Fruit fly (Drosophila melanogaster) whole organism, pupa: ENCODE results near the gene Rpp30.

Experiments
- CG12605 ChIP-seq: fragments of 200-800 bp; sonication (Bioruptor generic); IDR thresholded peaks from 2 replicates; pipeline ENCODE4 v1.3.6; 2022; ENCODE audit warnings: missing biosample characterization, missing genetic modification characterization
- CG13204 ChIP-seq: fragments of 200-800 bp; sonication (Bioruptor generic); optimal IDR thresholded peaks from 2 replicates; lab custom pipeline; 2018; ENCODE audit warnings: missing biosample characterization, mild to moderate bottlenecking, missing genetic modification characterization, moderate library complexity
- CG14655 ChIP-seq: fragments of 200-800 bp; sonication (Bioruptor generic); optimal IDR thresholded peaks from 3 replicates; lab custom pipeline; 2017; ENCODE audit warnings: mild to moderate bottlenecking, missing biosample characterization, missing genetic modification reagents, missing genetic modification characterization
- CG34367 ChIP-seq: fragments of 200-800 bp; sonication (Bioruptor generic); optimal IDR thresholded peaks from 2 replicates; lab custom pipeline; 2018; ENCODE audit warnings: missing biosample characterization, mild to moderate bottlenecking, missing genetic modification characterization
- CG9948 ChIP-seq: fragments of 200-800 bp; sonication (Bioruptor generic); optimal IDR thresholded peaks from 2 replicates; lab custom pipeline; 2018; ENCODE audit warnings: missing biosample characterization, mild to moderate bottlenecking, missing genetic modification characterization, moderate library complexity
- EcR ChIP-seq: fragments of 200-800 bp; sonication (Bioruptor generic); optimal IDR thresholded peaks from 3 replicates; lab custom pipeline; 2019; ENCODE audit warnings: missing biosample characterization, missing genetic modification characterization, mild to moderate bottlenecking, moderate library complexity, missing genetic modification reagents
- Pif1A ChIP-seq: fragments of 200-800 bp; sonication (Bioruptor generic); optimal IDR thresholded peaks from 3 replicates; lab custom pipeline; 2016; ENCODE audit warnings: missing biosample characterization, missing genetic modification characterization
- Pif1B ChIP-seq: fragments of 200-800 bp; sonication (Bioruptor generic); optimal IDR thresholded peaks from 3 replicates; lab custom pipeline; 2016; ENCODE audit warnings: missing biosample characterization, missing genetic modification characterization
- Snoo ChIP-seq: fragments of 200-800 bp; sonication (Bioruptor generic); optimal IDR thresholded peaks from 3 replicates; lab custom pipeline; 2017; ENCODE audit warnings: missing biosample characterization, mild to moderate bottlenecking, missing genetic modification characterization, inconsistent platforms
- fd96Ca ChIP-seq: fragments of 200-800 bp; sonication (Bioruptor generic); IDR thresholded peaks from 3 replicates; pipeline ENCODE4 v1.3.6; 2022; ENCODE audit warnings: missing biosample characterization, missing genetic modification characterization
- gl ChIP-seq: fragments of 200-800 bp; sonication (Bioruptor generic); optimal IDR thresholded peaks from 2 replicates; lab custom pipeline; 2018; ENCODE audit warnings: missing biosample characterization, mild to moderate bottlenecking, missing genetic modification characterization
- rn ChIP-seq: fragments of 200-800 bp; sonication (Bioruptor generic); IDR thresholded peaks from 2 replicates; pipeline ENCODE4 v1.3.6; 2022; ENCODE audit warnings: missing biosample characterization, missing genetic modification characterization

- peak; percentile 82 for TF ChIP-seq CG34367 (tag; lab: Kevin White, UChicago)
- TF ChIP-seq CG9948 = peak; percentile 90
- peak; percentile 76 for TF ChIP-seq EcR (GFP tag; lab: Kevin White, UChicago)
- TF ChIP-seq Pif1A (GFP tag; lab: Kevin White, UChicago) = peak; percentile 93
- TF ChIP-seq Pif1B (GFP tag; lab: Kevin White, UChicago) = peak; percentile 92
- TF ChIP-seq CG13204 (GFP tag; lab: Kevin White, UChicago) = peak; percentile 52
- TF ChIP-seq fd96Ca (GFP tag; lab: Robert Waterston, UW) = peak; percentile 85
- peak; percentile 94 for TF ChIP-seq CG14655
- TF ChIP-seq rn (GFP tag; lab: Robert Waterston, UW) = peak; percentile 62; the same call in 1 of the 2 replicates
- TF ChIP-seq gl (tag; lab: Kevin White, UChicago) = peak; percentile 82
- peak; percentile 82 for TF ChIP-seq Snoo
- peak; percentile 41; the same call in 1 of the 2 replicates for TF ChIP-seq CG12605 (GFP tag; lab: Robert Waterston, UW)
These were observed 27.4 kb downstream of the Rpp30 start for dm6 chr2L:224599-225385.
